Fruit fly (Drosophila melanogaster): ENCODE data around the gene CG31848.

dm6 chr2L:13291960-13292487 is 26.3 kb upstream of the CG31848 start:
- TF ChIP-seq EcR (GFP tag; optimal IDR thresholded peaks at IDR 0.05) (no peak), pan (optimal IDR thresholded peaks at IDR 0.05) (no peak)
